Worm (Caenorhabditis elegans): ENCODE data around the gene T25F10.4.
A peak's percentile ranks its signal among the peaks of the same experiment; 100 is the strongest.

Gene T25F10.4

DNA sequence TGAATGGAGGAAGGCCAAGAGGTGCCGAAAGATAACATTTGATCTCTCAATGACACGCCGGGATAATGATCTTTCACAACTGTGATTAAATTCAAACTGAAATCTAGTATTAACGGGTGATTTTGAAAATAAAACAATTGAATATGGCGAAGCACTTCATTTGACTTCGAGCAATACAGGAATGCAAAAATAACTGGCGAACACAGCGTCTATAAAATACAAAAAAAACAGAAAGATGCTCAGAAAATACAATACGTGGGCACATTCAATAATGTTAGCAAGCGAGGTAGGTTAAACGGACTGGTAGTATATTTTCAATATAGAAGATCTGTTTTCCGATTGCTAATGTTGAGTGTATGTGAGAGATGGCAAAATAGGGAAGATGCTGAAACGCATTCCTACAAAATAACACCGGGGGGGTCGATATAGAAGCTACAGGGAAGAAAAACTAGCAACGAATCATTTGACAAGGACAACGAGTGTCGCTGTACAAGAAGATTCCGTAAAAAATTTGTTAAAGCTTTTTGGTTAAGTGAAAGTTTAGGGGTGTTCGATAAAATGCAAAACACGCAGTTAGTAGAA is 20.9 kb upstream of the T25F10.4 start (continued):
- TF ChIP-seq hmg-1.2 (GFP tag; IDR thresholded peaks at IDR 0.05) (peak; percentile 39), Y56A3A.18 (GFP tag; IDR thresholded peaks at IDR 0.05) (no peak), snpc-1.1 (tag; optimal IDR thresholded peaks at IDR 0.05; ENCODE audit: insufficient read depth) (no peak), Y53F4B.3 (GFP tag; IDR thresholded peaks at IDR 0.05) (no peak), egl-44 (GFP tag; IDR thresholded peaks at IDR 0.05) (no peak), nhr-179 (tag; optimal IDR thresholded peaks at IDR 0.05) (no peak), unc-62 (GFP tag; optimal IDR thresholded peaks at IDR 0.05) (no peak), ZK185.1 (tag; optimal IDR thresholded peaks at IDR 0.05; ENCODE audit: poor library complexity, severe bottlenecking) (no peak), Y79H2A.3 (GFP tag; conservative IDR thresholded peaks at IDR 0.05) (peak; percentile 78), attf-6 (GFP tag; IDR thresholded peaks at IDR 0.05) (peak; percentile 65; the same call in 1 of the 2 replicates), nfya-2 (GFP tag; IDR thresholded peaks at IDR 0.05) (no peak)

- no peak for TF ChIP-seq sdz-38 (tag; optimal IDR thresholded peaks at IDR 0.05)
- peak; percentile 60 for TF ChIP-seq F33H1.4 (GFP tag; IDR thresholded peaks at IDR 0.05)
- TF ChIP-seq snpc-1.1 (tag; optimal IDR thresholded peaks at IDR 0.05; ENCODE audit: insufficient read depth): no peak
- TF ChIP-seq ceh-91 (GFP tag; IDR thresholded peaks at IDR 0.05): peak; percentile 50; the same call in 1 of the 2 replicates
- TF ChIP-seq lsl-1 (GFP tag; optimal IDR thresholded peaks at IDR 0.05): peak; percentile 81
These were observed 20.0 kb upstream of the T25F10.4 start for ce11 chrV:6782260-6782659.

DNA sequence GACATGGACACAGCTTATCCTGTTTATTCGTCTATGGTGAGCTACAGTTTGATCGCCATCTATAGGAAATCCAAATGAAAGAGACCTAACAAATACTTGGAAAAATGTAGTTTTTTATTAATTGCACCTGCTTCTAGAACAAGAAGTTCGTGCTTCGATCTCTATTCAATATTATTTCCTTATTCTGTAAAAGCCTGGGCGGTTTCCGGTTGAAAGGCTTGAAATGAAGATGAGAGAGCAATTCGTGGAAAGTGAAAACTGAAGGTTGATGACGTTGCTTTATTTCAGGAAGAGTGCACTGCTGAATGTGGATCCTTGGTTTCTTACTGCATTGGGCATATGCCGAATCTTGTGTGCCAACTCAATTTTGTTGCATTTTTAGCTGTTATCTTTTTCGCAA is 18.4 kb upstream of the T25F10.4 start:
- TF ChIP-seq rcor-1 (GFP tag; IDR thresholded peaks at IDR 0.05): no peak
- TF ChIP-seq cebp-2 (GFP tag; IDR thresholded peaks at IDR 0.05): 0 out of 2 replicates have a peak, but pooled peaks have one; percentile 26

DNA sequence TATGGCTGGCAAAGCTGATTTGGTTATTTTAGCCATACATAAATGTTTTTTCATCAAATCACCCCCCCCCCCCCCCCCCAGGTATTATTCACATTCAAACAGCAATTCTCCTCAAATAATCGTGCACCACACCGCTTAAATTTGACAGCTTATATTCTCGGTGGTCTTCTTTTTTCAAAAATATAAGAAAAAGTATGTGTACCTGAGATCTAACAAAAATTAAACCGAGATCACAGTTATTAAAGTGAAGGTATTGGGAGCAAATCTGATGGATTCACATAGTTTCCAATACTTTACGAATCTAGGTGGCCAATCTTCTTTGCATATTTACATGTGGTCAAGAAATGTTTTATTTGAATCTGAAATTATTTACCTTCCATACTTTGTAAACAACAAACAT is 17.9 kb upstream of the T25F10.4 start, which contains the start of gene ZC404.15:
TSS of gene ZC404.15 (plus strand) at position 301 of the 400 bp plus-strand sequence.
- no peak for TF ChIP-seq ceh-58 (GFP tag; IDR thresholded peaks at IDR 0.05)
- TF ChIP-seq F23B12.7 (tag; optimal IDR thresholded peaks at IDR 0.05; ENCODE audit: insufficient read depth): no peak
- TF ChIP-seq tlf-1 (GFP tag; optimal IDR thresholded peaks at IDR 0.05): no peak
- no peak for TF ChIP-seq cebp-1 (GFP tag; IDR thresholded peaks at IDR 0.05)
- no peak for TF ChIP-seq cebp-1 (tag; optimal IDR thresholded peaks at IDR 0.05)
- no peak for TF ChIP-seq nhr-179 (tag; optimal IDR thresholded peaks at IDR 0.05)
- TF ChIP-seq mes-4 (tag; optimal IDR thresholded peaks at IDR 0.05): no peak
- TF ChIP-seq die-1 (tag; optimal IDR thresholded peaks at IDR 0.05): no peak
- no peak for TF ChIP-seq fkh-3 (tag; optimal IDR thresholded peaks at IDR 0.05)
- TF ChIP-seq ceh-40 (GFP tag; IDR thresholded peaks at IDR 0.05): no peak
- TF ChIP-seq sptf-2 (GFP tag; optimal IDR thresholded peaks at IDR 0.05): no peak
- TF ChIP-seq nhr-90 (tag; optimal IDR thresholded peaks at IDR 0.05): no peak
- no peak for TF ChIP-seq zfh-2 (GFP tag; conservative IDR thresholded peaks at IDR 0.05)
- no peak for TF ChIP-seq hsf-1 (GFP tag; IDR thresholded peaks at IDR 0.05)
- no peak for TF ChIP-seq B0035.1 (tag; optimal IDR thresholded peaks at IDR 0.05)

DNA sequence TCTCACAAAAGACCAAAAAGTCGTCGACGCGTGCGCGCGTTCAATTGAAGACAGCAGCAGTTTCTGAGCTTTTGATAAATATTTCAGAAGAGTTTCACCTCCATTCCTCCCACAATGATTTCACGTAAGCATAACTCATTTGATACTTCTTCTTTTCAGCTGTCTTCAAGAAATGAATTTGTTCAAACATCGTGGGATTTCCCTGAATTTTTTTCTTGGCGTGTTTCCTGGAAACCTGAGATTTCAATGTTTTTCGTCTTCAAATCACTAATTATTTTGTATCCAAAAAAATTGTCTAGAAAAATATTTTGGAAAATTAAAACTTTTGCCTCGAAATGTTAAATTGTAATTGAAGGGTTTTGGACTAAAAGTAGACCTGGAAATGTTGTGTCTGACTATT is 16.2 kb upstream of the T25F10.4 start:
- TF ChIP-seq snpc-3.4 (tag; optimal IDR thresholded peaks at IDR 0.05): no peak
- TF ChIP-seq ztf-28 (GFP tag; IDR thresholded peaks at IDR 0.05): no peak
- TF ChIP-seq nhr-90 (tag; optimal IDR thresholded peaks at IDR 0.05): no peak
- no peak for TF ChIP-seq Y56A3A.18 (GFP tag; IDR thresholded peaks at IDR 0.05)
